Fruit fly (Drosophila melanogaster) whole organism, adult: ENCODE data around the gene E2f1.

Experiments
- CG11617 ChIP-seq: fragments of 200-800 bp; sonication (Bioruptor generic); optimal IDR thresholded peaks from 2 replicates; lab custom pipeline; 2017; ENCODE audit warnings: mild to moderate bottlenecking, missing biosample characterization, missing genetic modification reagents, missing genetic modification characterization
- CG12768 ChIP-seq: fragments of 200-800 bp; sonication (Bioruptor generic); optimal IDR thresholded peaks from 2 replicates; lab custom pipeline; 2017; ENCODE audit warnings: missing biosample characterization, missing genetic modification characterization, mild to moderate bottlenecking, moderate library complexity, missing genetic modification reagents
- CG14711 ChIP-seq: fragments of 200-800 bp; sonication (Bioruptor generic); optimal IDR thresholded peaks from 2 replicates; lab custom pipeline; 2018; ENCODE audit warnings: missing biosample characterization, mild to moderate bottlenecking, missing genetic modification characterization, moderate library complexity
- CG1620 ChIP-seq: fragments of 200-800 bp; sonication (Bioruptor generic); optimal IDR thresholded peaks from 2 replicates; lab custom pipeline; 2016; ENCODE audit warnings: missing biosample characterization, missing genetic modification characterization
- CG33017 ChIP-seq: fragments of 200-800 bp; sonication (Bioruptor generic); optimal IDR thresholded peaks from 2 replicates; lab custom pipeline; 2018; ENCODE audit warnings: missing biosample characterization, mild to moderate bottlenecking, missing genetic modification characterization, moderate library complexity
- CG5204 ChIP-seq: fragments of 200-800 bp; sonication (Bioruptor generic); optimal IDR thresholded peaks from 2 replicates; lab custom pipeline; 2016; ENCODE audit warnings: missing biosample characterization, missing genetic modification characterization
- CG7045 ChIP-seq: fragments of 200-800 bp; sonication (Bioruptor generic); optimal IDR thresholded peaks from 2 replicates; lab custom pipeline; 2017; ENCODE audit warnings: missing biosample characterization, mild to moderate bottlenecking, missing genetic modification characterization
- CG7101 ChIP-seq: fragments of 200-800 bp; sonication (Bioruptor generic); optimal IDR thresholded peaks from 2 replicates; lab custom pipeline; 2018; ENCODE audit warnings: missing biosample characterization, mild to moderate bottlenecking, missing genetic modification characterization, moderate library complexity
- Clk ChIP-seq: fragments of 200-800 bp; sonication (Bioruptor generic); optimal IDR thresholded peaks from 2 replicates; lab custom pipeline; 2017; ENCODE audit warnings: missing biosample characterization, missing genetic modification characterization
- Crg-1 ChIP-seq: fragments of 200-800 bp; sonication (Bioruptor generic); optimal IDR thresholded peaks from 2 replicates; lab custom pipeline; 2016; ENCODE audit warnings: missing biosample characterization, missing genetic modification characterization
- Hr96 ChIP-seq: fragments of 200-800 bp; sonication (Bioruptor generic); optimal IDR thresholded peaks from 2 replicates; lab custom pipeline; 2016; ENCODE audit warnings: missing biosample characterization, missing genetic modification characterization
- Mnt ChIP-seq: fragments of 200-800 bp; sonication (Bioruptor generic); optimal IDR thresholded peaks from 2 replicates; lab custom pipeline; 2016; ENCODE audit warnings: missing biosample characterization, mild to moderate bottlenecking, missing genetic modification characterization
- bab1 ChIP-seq: fragments of 200-800 bp; sonication (Bioruptor generic); optimal IDR thresholded peaks from 3 replicates; lab custom pipeline; 2019; ENCODE audit warnings: missing biosample characterization, mild to moderate bottlenecking, missing genetic modification characterization, moderate library complexity
- cic ChIP-seq: fragments of 200-800 bp; sonication (Bioruptor generic); optimal IDR thresholded peaks from 2 replicates; lab custom pipeline; 2017; ENCODE audit warnings: missing biosample characterization, mild to moderate bottlenecking, missing genetic modification characterization, moderate library complexity
- cnc ChIP-seq, 2 experiments: fragments of >200 bp; optimal IDR thresholded peaks; 2 replicates each; lab custom pipeline; 2017
- kay ChIP-seq: fragments of 200-800 bp; sonication (Bioruptor generic); peaks from one replicate; lab custom pipeline; 2016; ENCODE audit warnings: missing biosample characterization, missing genetic modification characterization, borderline replicate concordance
- ovo ChIP-seq: fragments of 200-800 bp; sonication (Bioruptor generic); optimal IDR thresholded peaks from 2 replicates; lab custom pipeline; 2016; ENCODE audit warnings: missing biosample characterization, missing genetic modification characterization
- pad ChIP-seq: fragments of 200-800 bp; sonication (Bioruptor generic); optimal IDR thresholded peaks from 3 replicates; lab custom pipeline; 2017; ENCODE audit warnings: missing biosample characterization, missing genetic modification characterization, mild to moderate bottlenecking, moderate library complexity, missing genetic modification reagents
- tj ChIP-seq: fragments of 200-800 bp; sonication (Bioruptor generic); optimal IDR thresholded peaks from 3 replicates; lab custom pipeline; 2017; ENCODE audit warnings: missing biosample characterization, mild to moderate bottlenecking, missing genetic modification characterization, moderate library complexity
- toe ChIP-seq: fragments of 200-800 bp; sonication (Bioruptor generic); optimal IDR thresholded peaks from 2 replicates; lab custom pipeline; 2016; ENCODE audit warnings: missing biosample characterization, missing genetic modification characterization

E2f1 gene

dm6 chr3R:21654755-21655154 lies 5.9 kb downstream of the E2f1 start:
- TF ChIP-seq CG12768 (GFP tag; lab: Kevin White, UChicago): no peak
- TF ChIP-seq CG5204 (GFP tag; lab: Kevin White, UChicago): no peak
- TF ChIP-seq toe (GFP tag; lab: Kevin White, UChicago): no peak
- no peak for TF ChIP-seq Crg-1 (GFP tag; lab: Kevin White, UChicago)
- TF ChIP-seq CG7101 (tag; lab: Kevin White, UChicago): no peak

dm6 chr3R:21653434-21653833 lies 7.2 kb downstream of the E2f1 start:
- no peak for TF ChIP-seq Mnt (GFP tag; lab: Kevin White, UChicago)
- TF ChIP-seq cnc (optimal IDR thresholded peaks at IDR 0.05; lab: Kevin White, UChicago): no peak
- no peak for TF ChIP-seq CG11617
- TF ChIP-seq cic (GFP tag; lab: Kevin White, UChicago): no peak
- TF ChIP-seq Hr96 (GFP tag; lab: Kevin White, UChicago): no peak
- no peak for TF ChIP-seq CG33017 (tag; lab: Kevin White, UChicago)
- TF ChIP-seq Clk (GFP tag; lab: Kevin White, UChicago): no peak
- TF ChIP-seq tj (GFP tag; lab: Kevin White, UChicago): no peak
- TF ChIP-seq CG7045 (GFP tag; lab: Kevin White, UChicago): no peak
- TF ChIP-seq bab1 (GFP tag; lab: Kevin White, UChicago): no peak
- no peak for TF ChIP-seq CG12768 (GFP tag; lab: Kevin White, UChicago)
- no peak for TF ChIP-seq CG1620 (GFP tag; lab: Kevin White, UChicago)
- TF ChIP-seq pad (GFP tag; lab: Kevin White, UChicago): no peak
- no peak for TF ChIP-seq Crg-1 (GFP tag; lab: Kevin White, UChicago)
- TF ChIP-seq CG7101 (tag; lab: Kevin White, UChicago): no peak
- no peak for TF ChIP-seq toe (GFP tag; lab: Kevin White, UChicago)
- TF ChIP-seq CG5204 (GFP tag; lab: Kevin White, UChicago): no peak
- no peak for TF ChIP-seq ovo (GFP tag; lab: Kevin White, UChicago)

dm6 chr3R:21652891-21653394 lies 7.7 kb downstream of the E2f1 start:
- TF ChIP-seq ovo (GFP tag; lab: Kevin White, UChicago): no peak
- TF ChIP-seq tj (GFP tag; lab: Kevin White, UChicago): peak; percentile 13
- no peak for TF ChIP-seq pad (GFP tag; lab: Kevin White, UChicago)
- TF ChIP-seq CG12768 (GFP tag; lab: Kevin White, UChicago): no peak
- TF ChIP-seq CG33017 (tag; lab: Kevin White, UChicago): no peak

dm6 chr3R:21651048-21651887 lies 9.4 kb downstream of the E2f1 start:
- TF ChIP-seq toe (GFP tag; lab: Kevin White, UChicago): no peak
- no peak for TF ChIP-seq kay (GFP tag; lab: Kevin White, UChicago)
- TF ChIP-seq tj (GFP tag; lab: Kevin White, UChicago): peak; percentile 78
- TF ChIP-seq CG5204 (GFP tag; lab: Kevin White, UChicago): no peak
- no peak for TF ChIP-seq CG11617
- TF ChIP-seq Hr96 (GFP tag; lab: Kevin White, UChicago): no peak

- TF ChIP-seq CG7045 (GFP tag; lab: Kevin White, UChicago) (no peak), tj (GFP tag; lab: Kevin White, UChicago) (no peak), cic (GFP tag; lab: Kevin White, UChicago) (no peak), CG1620 (GFP tag; lab: Kevin White, UChicago) (no peak), toe (GFP tag; lab: Kevin White, UChicago) (no peak), CG33017 (tag; lab: Kevin White, UChicago) (no peak), cnc (optimal IDR thresholded peaks at IDR 0.05; lab: Kevin White, UChicago) (no peak), ovo (GFP tag; lab: Kevin White, UChicago) (no peak), CG5204 (GFP tag; lab: Kevin White, UChicago) (no peak), kay (GFP tag; lab: Kevin White, UChicago) (no peak), CG12768 (GFP tag; lab: Kevin White, UChicago) (no peak), CG14711 (tag; lab: Kevin White, UChicago) (no peak), Mnt (GFP tag; lab: Kevin White, UChicago) (no peak)
These were observed 10.2 kb downstream of the E2f1 start for dm6 chr3R:21650506-21650905.

- TF ChIP-seq CG1620 (GFP tag; lab: Kevin White, UChicago) (no peak), bab1 (GFP tag; lab: Kevin White, UChicago) (no peak), Crg-1 (GFP tag; lab: Kevin White, UChicago) (no peak), tj (GFP tag; lab: Kevin White, UChicago) (peak; percentile 6), CG11617 (no peak), kay (GFP tag; lab: Kevin White, UChicago) (no peak)
These were observed 10.7 kb downstream of the E2f1 start for dm6 chr3R:21649823-21650499.
